Worm (Caenorhabditis elegans) whole organism, mixed stage, embryonic: ENCODE measurements around the gene stip-1.

Source experiments
- ceh-43 ChIP-seq: fragments of 200-800 bp; sonication (Bioruptor generic); optimal IDR thresholded peaks from 2 replicates; lab custom pipeline; 2018; ENCODE audit warnings: mild to moderate bottlenecking, missing genetic modification characterization, moderate library complexity, missing compliant biosample characterization
- drap-1 ChIP-seq: fragments of 200-800 bp; sonication (Bioruptor generic); optimal IDR thresholded peaks from 3 replicates; lab custom pipeline; 2018; ENCODE audit warnings: mild to moderate bottlenecking, missing genetic modification characterization, missing compliant biosample characterization
- elt-3 ChIP-seq: fragments of 150-350 bp; optimal IDR thresholded peaks from 2 replicates; lab custom pipeline; 2014; ENCODE audit warnings: missing biosample characterization, missing genetic modification characterization
- lsy-2 ChIP-seq: fragments of 150-350 bp; optimal IDR thresholded peaks from 2 replicates; lab custom pipeline; 2014; ENCODE audit warnings: missing biosample characterization, missing genetic modification characterization
- mep-1 ChIP-seq: fragments of 150-350 bp; optimal IDR thresholded peaks from 2 replicates; lab custom pipeline; 2017; ENCODE audit warnings: missing biosample characterization, missing genetic modification reagents, missing genetic modification characterization, inconsistent platforms
- nhr-12 ChIP-seq: fragments of 150-350 bp; optimal IDR thresholded peaks from 2 replicates; lab custom pipeline; 2014; ENCODE audit warnings: missing biosample characterization, missing genetic modification characterization
- snpc-4 ChIP-seq: fragments of 150-350 bp; optimal IDR thresholded peaks from 2 replicates; lab custom pipeline; 2014; ENCODE audit warnings: missing biosample characterization, missing genetic modification characterization
- unc-39 ChIP-seq: fragments of 150-350 bp; optimal IDR thresholded peaks from 2 replicates; lab custom pipeline; 2014; ENCODE audit warnings: missing biosample characterization, missing genetic modification characterization
- ztf-11 ChIP-seq: fragments of 150-350 bp; optimal IDR thresholded peaks from 2 replicates; lab custom pipeline; 2014; ENCODE audit warnings: missing biosample characterization, missing genetic modification characterization

DNA sequence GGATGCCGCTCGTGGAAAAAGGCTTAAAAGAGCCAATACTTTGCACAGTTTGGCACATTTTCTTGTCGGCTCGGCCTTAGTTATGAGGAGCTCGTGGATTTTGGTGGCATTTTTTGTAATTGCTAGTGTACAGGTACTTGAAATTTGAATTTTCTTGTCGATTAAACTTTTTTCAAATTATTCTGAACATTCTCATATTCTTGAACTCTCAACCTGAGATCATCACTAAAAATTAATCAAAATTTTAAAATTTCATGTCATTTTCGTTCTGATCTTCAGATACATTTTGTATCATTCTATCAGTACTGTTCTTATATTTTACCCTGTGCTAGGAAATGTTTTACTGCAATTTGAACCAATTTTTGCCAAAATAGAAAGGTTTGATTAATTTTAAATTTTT lies 28.4 kb downstream of the stip-1 start, which contains the start of gene idpp-4:
- TF ChIP-seq unc-39: no peak
- TF ChIP-seq nhr-12: no peak
- TF ChIP-seq ceh-43 (GFP tag; lab: Kevin White, UChicago): no peak
- no peak for TF ChIP-seq ztf-11 (tag; lab: Kevin White, UChicago)
- no peak for TF ChIP-seq lsy-2 (tag; lab: Kevin White, UChicago)
- no peak for TF ChIP-seq drap-1 (GFP tag; lab: Kevin White, UChicago)
- TF ChIP-seq mep-1 (tag; lab: Kevin White, UChicago): no peak
- no peak for TF ChIP-seq snpc-4
- TF ChIP-seq elt-3: no peak
